Fruit fly (Drosophila melanogaster): Measurements from ENCODE around the gene CG8028.

CG8028 gene

DNA sequence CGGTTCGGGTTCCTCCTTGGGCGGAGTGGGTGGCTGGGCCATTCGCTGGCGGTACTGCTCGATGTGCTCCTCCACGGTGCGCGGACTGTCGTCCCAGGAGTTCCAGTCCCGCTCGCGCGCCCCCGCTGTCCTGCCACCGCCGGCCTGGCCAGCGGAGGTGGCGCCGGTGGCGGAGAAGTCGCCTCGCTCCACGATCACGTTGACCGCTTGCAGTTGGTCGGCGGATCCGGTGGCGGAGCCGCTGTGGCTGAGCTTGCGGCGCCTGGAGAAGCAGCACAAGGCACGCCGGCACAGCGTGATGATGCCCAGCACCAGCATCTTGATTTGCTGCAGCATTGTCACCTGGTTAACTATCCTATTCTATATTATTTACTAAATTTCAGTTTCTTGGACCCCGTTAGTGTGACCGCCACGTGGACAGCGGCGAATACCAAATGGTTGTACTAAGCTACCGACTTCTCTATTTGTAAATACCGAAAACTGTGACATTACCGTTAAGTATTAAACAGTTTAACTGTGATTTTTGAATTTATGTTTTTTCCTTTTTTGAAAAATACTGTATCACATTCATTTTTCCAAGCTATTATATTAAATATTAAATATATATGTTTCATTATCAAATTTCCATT, 3.5 kb downstream of the CG8028 start, which contains the start of the genes CG32537 and CG32536 (continued):
- TF ChIP-seq Lhr (GFP tag; optimal IDR thresholded peaks at IDR 0.05) = peak; percentile 1
- TF ChIP-seq slbo (GFP tag; IDR thresholded peaks at IDR 0.05) = no peak
- TF ChIP-seq CG14860 (GFP tag; IDR thresholded peaks at IDR 0.05; ENCODE audit: partially characterized antibody) = no peak
- TF ChIP-seq CoRest (tag; optimal IDR thresholded peaks at IDR 0.05) = no peak
- TF ChIP-seq BEAF-32 (GFP tag; optimal IDR thresholded peaks at IDR 0.05) = peak; percentile 6
- TF ChIP-seq CG7357 (GFP tag; IDR thresholded peaks at IDR 0.05) = no peak
- TF ChIP-seq CG10431 (GFP tag; optimal IDR thresholded peaks at IDR 0.05) = no peak
- TF ChIP-seq row (GFP tag; IDR thresholded peaks at IDR 0.05) = 0 out of 3 replicates have a peak, but pooled peaks have one; percentile 17
- no peak for TF ChIP-seq br (optimal IDR thresholded peaks at IDR 0.05)
- TF ChIP-seq Optix (GFP tag; IDR thresholded peaks at IDR 0.05) = no peak
- no peak for TF ChIP-seq CG11560 (tag; IDR thresholded peaks at IDR 0.05)
- no peak for TF ChIP-seq Opbp (GFP tag; IDR thresholded peaks at IDR 0.05; ENCODE audit: partially characterized antibody)
- TF ChIP-seq sug (tag; optimal IDR thresholded peaks at IDR 0.05) = no peak
- TF ChIP-seq nau (GFP tag; optimal IDR thresholded peaks at IDR 0.05) = no peak
- no peak for TF ChIP-seq kah (GFP tag; optimal IDR thresholded peaks at IDR 0.05)
- no peak for TF ChIP-seq CG4730 (GFP tag; IDR thresholded peaks at IDR 0.05)
- no peak for TF ChIP-seq Dll (GFP tag; IDR thresholded peaks at IDR 0.05; ENCODE audit: partially characterized antibody)
- TF ChIP-seq CG4617 (GFP tag; optimal IDR thresholded peaks at IDR 0.05; ENCODE audit: borderline replicate concordance) = peak; percentile 21
- no peak for TF ChIP-seq B-H2 (GFP tag; optimal IDR thresholded peaks at IDR 0.05)
- no peak for TF ChIP-seq klu (GFP tag; IDR thresholded peaks at IDR 0.05)
- no peak for TF ChIP-seq grn (GFP tag; optimal IDR thresholded peaks at IDR 0.05)
- no peak for TF ChIP-seq CG16863 (GFP tag; optimal IDR thresholded peaks at IDR 0.05)
- TF ChIP-seq CG10654 (GFP tag; optimal IDR thresholded peaks at IDR 0.05) = no peak
- TF ChIP-seq pzg (GFP tag; optimal IDR thresholded peaks at IDR 0.05) = peak; percentile 53
- TF ChIP-seq CG32532 (GFP tag; IDR thresholded peaks at IDR 0.05) = no peak
- no peak for TF ChIP-seq HmgD (GFP tag; optimal IDR thresholded peaks at IDR 0.05)
- TF ChIP-seq h (optimal IDR thresholded peaks at IDR 0.05) = no peak
- TF ChIP-seq CG16779 (GFP tag; IDR thresholded peaks at IDR 0.05) = no peak
- no peak for TF ChIP-seq CG31441 (GFP tag; IDR thresholded peaks at IDR 0.05)
- no peak for TF ChIP-seq hbn (GFP tag; IDR thresholded peaks at IDR 0.05; ENCODE audit: partially characterized antibody)
- no peak for TF ChIP-seq tgo (GFP tag; IDR thresholded peaks at IDR 0.05)
- TF ChIP-seq Fer2 (tag; optimal IDR thresholded peaks at IDR 0.05) = no peak
- no peak for TF ChIP-seq CG9609 (GFP tag; optimal IDR thresholded peaks at IDR 0.05)
- no peak for TF ChIP-seq CG17361 (GFP tag; IDR thresholded peaks at IDR 0.05)
- TF ChIP-seq Poxn (GFP tag; IDR thresholded peaks at IDR 0.05) = no peak
- no peak for TF ChIP-seq CG17802 (tag; optimal IDR thresholded peaks at IDR 0.05)

- TF ChIP-seq CG17361 (GFP tag; IDR thresholded peaks at IDR 0.05) (no peak), knrl (GFP tag; IDR thresholded peaks at IDR 0.05; ENCODE audit: partially characterized antibody) (0 out of 3 replicates have a peak, but pooled peaks have one; percentile 13), CG7987 (GFP tag; optimal IDR thresholded peaks at IDR 0.05) (peak; percentile 31), stwl (tag; optimal IDR thresholded peaks at IDR 0.05) (peak; percentile 47), CkIIα-i1 (GFP tag; IDR thresholded peaks at IDR 0.05) (no peak), tgo (GFP tag; IDR thresholded peaks at IDR 0.05) (no peak), CG3281 (GFP tag; optimal IDR thresholded peaks at IDR 0.05) (peak; percentile 44), Meics (GFP tag; optimal IDR thresholded peaks at IDR 0.05) (no peak), Opbp (GFP tag; IDR thresholded peaks at IDR 0.05; ENCODE audit: partially characterized antibody) (no peak), CG4424 (GFP tag; optimal IDR thresholded peaks at IDR 0.05) (no peak), CG30403 (GFP tag; optimal IDR thresholded peaks at IDR 0.05) (peak; percentile 25), MESR4 (GFP tag; optimal IDR thresholded peaks at IDR 0.05) (peak; percentile 87), scrt (GFP tag; optimal IDR thresholded peaks at IDR 0.05) (no peak), ranshi (GFP tag; IDR thresholded peaks at IDR 0.05) (0 out of 2 replicates have a peak, but pooled peaks have one; percentile 34), sc (optimal IDR thresholded peaks at IDR 0.05) (no peak), sc (GFP tag; optimal IDR thresholded peaks at IDR 0.05) (no peak), jing (GFP tag; optimal IDR thresholded peaks at IDR 0.05) (no peak), CG14050 (GFP tag; IDR thresholded peaks at IDR 0.05) (no peak)
Observed at dm6 chrX:19268484-19269068, 11.6 kb downstream of the CG8028 start, which contains the start of gene CG8010. Gene CG8010 (minus strand): TSS chrX:19268896.
